Worm (Caenorhabditis elegans) whole organism, L4/young adult: ENCODE data around the gene vps-53.

Experiments used
- W03F9.2 ChIP-seq: fragments of 150-350 bp; optimal IDR thresholded peaks from 2 replicates; lab custom pipeline; 2014; ENCODE audit warnings: missing biosample characterization, missing genetic modification characterization
- dao-5 ChIP-seq: sonication (generic microtip); optimal IDR thresholded peaks from 2 replicates; lab custom pipeline; 2016; ENCODE audit warnings: missing genotype, missing genetic modification characterization, moderate library complexity, missing compliant biosample characterization

- TF ChIP-seq W03F9.2 (no peak), dao-5 (tag; lab: Kevin White, UChicago) (no peak)
These were observed 2.9 kb upstream of the vps-53 start for ce11 chrIII:9760184-9760583.
